Worm (Caenorhabditis elegans) whole organism, L4/young adult: ENCODE results near the gene wrt-2.
A peak's percentile ranks its signal among the peaks of the same experiment; 100 is the strongest.

Source experiments
- W03F9.2 ChIP-seq: fragments of 150-350 bp; optimal IDR thresholded peaks from 2 replicates; lab custom pipeline; 2014; ENCODE audit warnings: missing biosample characterization, missing genetic modification characterization
- dao-5 ChIP-seq: sonication (generic microtip); optimal IDR thresholded peaks from 2 replicates; lab custom pipeline; 2016; ENCODE audit warnings: missing genotype, missing genetic modification characterization, moderate library complexity, missing compliant biosample characterization
- him-1 ChIP-seq: sonication (generic microtip); optimal IDR thresholded peaks from 2 replicates; lab custom pipeline; 2016; ENCODE audit warnings: missing genotype, missing genetic modification reagents, missing genetic modification characterization, missing compliant biosample characterization

wrt-2 gene

DNA sequence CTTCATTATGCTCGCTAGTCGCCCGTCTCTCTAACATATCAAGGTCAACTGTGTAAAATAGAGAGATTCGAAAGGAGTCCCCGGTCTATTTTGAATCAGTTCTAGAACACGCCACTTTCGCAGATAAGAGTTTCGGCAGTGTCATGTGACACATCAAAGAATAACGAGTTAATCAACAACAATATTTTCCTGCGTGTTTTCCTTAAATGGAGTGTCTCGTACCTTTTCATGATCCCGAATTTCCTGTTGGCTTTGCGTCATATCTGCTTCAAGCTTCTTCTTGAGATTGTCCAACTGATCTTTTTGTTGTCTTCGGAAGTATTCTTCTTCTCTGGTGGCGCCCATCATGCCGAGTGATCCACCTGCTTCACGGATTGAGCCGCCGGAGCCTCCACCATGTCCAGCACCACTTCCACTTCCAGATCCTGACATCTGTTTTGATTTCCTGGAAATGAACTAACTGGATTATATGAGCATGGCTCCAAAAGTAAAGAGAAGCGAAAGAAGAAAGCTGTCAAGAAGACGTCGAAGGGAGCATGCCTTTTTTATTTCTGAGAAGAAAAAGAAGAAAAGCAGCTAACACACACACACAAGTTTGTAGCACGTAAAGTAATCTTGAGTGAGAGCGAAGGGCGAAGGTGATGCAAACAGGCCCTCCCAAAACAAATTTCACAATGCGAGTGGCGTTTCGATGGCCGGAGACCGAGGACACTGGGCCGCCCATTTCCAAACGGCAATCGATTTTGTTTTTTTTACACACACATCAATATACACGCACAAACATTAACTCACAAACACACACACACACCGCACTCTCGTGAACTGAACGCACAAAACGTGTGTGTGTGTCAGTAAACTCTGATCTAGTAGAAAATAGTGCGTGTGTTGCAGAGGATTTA lies 21.2 kb upstream of the wrt-2 start:
- TF ChIP-seq dao-5 (tag; lab: Kevin White, UChicago) (no peak), him-1 (tag; lab: Kevin White, UChicago) (no peak), W03F9.2 (tag; lab: Kevin White, UChicago) (peak; percentile 26)

DNA sequence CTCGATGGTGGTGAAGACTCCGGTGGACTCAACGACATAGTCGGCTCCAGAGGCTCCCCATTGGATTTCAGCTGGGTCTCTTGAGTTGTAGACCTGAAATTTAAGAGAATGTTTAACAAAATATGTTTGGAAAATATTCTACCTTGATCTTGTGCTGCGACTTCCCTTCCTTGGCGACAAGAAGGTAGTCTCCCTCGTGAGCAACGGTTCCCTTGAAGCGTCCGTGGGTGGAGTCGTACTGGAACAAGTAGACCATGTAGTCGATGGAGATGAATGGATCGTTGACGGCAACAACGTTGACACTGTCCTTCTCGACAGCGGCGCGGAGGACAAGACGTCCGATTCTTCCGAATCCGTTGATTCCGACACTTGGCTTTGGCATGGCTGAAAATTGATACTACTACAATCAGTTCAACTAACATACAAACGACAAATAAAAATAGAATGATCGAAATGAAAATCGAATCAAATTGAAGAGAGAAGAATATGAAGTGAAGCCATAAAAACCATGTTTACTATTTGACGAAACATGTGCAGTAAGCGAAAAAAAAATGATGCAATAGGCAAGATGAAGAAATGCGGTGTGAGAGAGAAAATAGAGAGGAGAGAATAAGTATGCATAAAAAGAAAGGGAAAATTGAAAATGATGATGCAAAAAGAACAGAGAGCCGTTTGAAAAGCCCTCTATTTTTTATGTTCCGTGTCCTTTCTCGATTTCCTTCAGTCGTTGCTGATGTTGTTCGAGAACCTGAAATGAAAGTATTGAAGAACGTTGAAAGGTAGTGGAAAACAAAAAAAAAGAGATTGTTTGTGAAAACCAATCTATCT lies 20.4 kb upstream of the wrt-2 start, which contains the start of gene gpd-2:
Gene gpd-2, minus strand, starts transcription at position 384 of the 828 bp plus-strand sequence.
- TF ChIP-seq him-1 (tag; lab: Kevin White, UChicago): no peak
- TF ChIP-seq dao-5 (tag; lab: Kevin White, UChicago): no peak
- no peak for TF ChIP-seq W03F9.2 (tag; lab: Kevin White, UChicago)

DNA sequence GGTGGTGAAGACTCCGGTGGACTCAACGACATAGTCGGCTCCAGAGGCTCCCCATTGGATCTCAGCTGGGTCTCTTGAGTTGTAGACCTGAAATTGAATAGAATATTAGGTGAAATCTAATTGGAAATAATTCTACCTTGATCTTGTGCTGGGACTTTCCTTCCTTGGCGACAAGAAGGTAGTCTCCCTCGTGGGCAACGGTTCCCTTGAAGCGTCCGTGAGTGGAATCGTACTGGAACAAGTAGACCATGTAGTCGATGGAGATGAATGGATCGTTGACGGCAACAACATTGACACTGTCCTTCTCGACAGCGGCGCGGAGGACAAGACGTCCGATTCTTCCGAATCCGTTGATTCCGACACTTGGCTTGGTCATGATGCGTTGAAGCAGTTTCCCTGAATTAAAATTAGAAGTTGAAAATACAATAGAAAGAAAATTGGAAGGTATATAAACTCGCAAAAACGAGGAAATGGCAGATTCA lies 18.8 kb upstream of the wrt-2 start, which contains the start of gene gpd-3:
Gene gpd-3, minus strand, starts transcription at position 396 of the 482 bp plus-strand sequence.
- TF ChIP-seq W03F9.2 (tag; lab: Kevin White, UChicago): no peak
- TF ChIP-seq him-1 (tag; lab: Kevin White, UChicago): no peak
- no peak for TF ChIP-seq dao-5 (tag; lab: Kevin White, UChicago)

DNA sequence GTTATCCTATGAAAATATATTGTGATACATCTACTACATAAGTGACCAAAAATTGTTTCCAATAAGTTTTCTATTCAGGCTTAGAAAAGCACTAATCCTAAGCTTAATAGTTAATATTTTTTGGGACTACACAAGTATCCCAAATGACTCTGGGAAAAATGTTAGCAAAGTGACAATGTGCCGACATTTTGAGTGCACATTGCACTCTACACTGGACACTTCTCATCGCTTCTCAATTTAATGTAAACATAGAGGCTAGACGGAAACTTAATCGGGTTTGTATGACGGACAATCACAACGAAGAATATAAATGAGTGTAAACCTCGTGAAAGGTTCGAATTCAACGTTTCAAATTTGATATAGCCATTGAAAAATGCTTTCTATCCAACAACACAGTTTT lies 17.5 kb upstream of the wrt-2 start:
- TF ChIP-seq W03F9.2 (tag; lab: Kevin White, UChicago) (no peak), dao-5 (tag; lab: Kevin White, UChicago) (no peak), him-1 (tag; lab: Kevin White, UChicago) (no peak)

DNA sequence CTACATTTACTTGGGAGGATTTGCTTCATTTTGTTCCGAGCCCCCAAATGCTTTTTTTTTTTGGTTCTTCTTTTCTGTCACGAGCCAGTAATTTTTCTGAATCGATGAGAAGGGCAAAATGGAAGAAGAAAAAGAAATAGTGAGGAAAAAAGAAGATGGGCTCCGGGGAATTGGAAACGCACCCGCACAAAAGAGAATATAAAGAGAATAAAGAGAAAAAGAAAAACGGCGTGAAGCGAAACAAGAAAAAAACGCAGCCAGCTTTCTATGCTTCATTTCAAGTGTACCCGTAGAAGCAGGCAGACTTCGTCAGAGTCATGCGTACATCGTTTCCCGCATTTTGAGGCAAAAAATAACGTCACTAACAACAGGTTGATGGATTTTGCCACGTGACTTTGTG lies 16.9 kb upstream of the wrt-2 start:
- TF ChIP-seq W03F9.2 (tag; lab: Kevin White, UChicago) (no peak), him-1 (tag; lab: Kevin White, UChicago) (peak; percentile 76), dao-5 (tag; lab: Kevin White, UChicago) (no peak)

- no peak for TF ChIP-seq W03F9.2 (tag; lab: Kevin White, UChicago)
- no peak for TF ChIP-seq him-1 (tag; lab: Kevin White, UChicago)
- TF ChIP-seq dao-5 (tag; lab: Kevin White, UChicago): no peak
Measured at ce11 chrX:3110576-3110975, 16.4 kb upstream of the wrt-2 start, which contains the start of gene gpcp-1. Gene gpcp-1, minus strand, starts transcription at chrX:3110628.

DNA sequence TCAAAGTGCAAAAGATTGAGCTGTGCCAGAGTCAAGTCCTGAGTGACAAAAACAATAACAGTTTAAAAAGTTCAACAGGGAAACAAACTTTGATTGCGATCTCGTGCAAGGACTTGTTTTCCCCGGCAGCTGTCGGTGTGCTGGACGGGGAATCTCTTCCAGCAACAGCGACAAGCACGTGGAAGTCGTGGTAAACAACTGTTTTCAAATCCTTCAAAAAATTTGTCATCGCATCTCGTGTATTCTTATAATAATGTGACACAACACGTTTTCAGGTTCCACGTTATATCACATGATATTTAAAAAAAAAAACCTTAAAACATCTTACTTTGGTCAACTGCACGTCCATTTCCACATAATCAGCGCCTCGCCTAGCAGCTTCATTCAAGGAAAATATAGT lies 14.5 kb upstream of the wrt-2 start:
- no peak for TF ChIP-seq dao-5 (tag; lab: Kevin White, UChicago)
- TF ChIP-seq W03F9.2 (tag; lab: Kevin White, UChicago): no peak
- TF ChIP-seq him-1 (tag; lab: Kevin White, UChicago): no peak

DNA sequence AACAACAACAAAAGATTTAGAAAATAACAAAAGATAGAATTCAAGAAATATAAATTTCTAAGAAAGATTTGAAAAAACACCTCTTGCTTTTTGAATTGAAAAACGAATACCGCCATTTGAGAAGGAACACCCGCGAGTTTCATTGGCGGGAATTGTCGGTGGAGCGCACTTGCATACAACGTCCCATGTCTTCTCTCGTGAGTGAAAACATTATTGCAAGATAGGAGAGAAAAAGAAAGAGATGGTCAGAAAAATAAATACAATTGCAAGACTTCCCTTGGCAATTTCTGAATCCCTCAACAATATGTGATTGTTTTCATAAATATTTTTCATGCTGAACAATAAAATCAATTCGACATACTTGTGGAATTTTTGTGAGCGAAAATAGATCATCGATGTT lies 12.0 kb upstream of the wrt-2 start, which contains the start of gene K10B3.5:
Gene K10B3.5, minus strand, starts transcription at position 343 of the 400 bp plus-strand sequence.
- TF ChIP-seq him-1 (tag; lab: Kevin White, UChicago) (peak; percentile 41), W03F9.2 (tag; lab: Kevin White, UChicago) (peak; percentile 56), dao-5 (tag; lab: Kevin White, UChicago) (no peak)

DNA sequence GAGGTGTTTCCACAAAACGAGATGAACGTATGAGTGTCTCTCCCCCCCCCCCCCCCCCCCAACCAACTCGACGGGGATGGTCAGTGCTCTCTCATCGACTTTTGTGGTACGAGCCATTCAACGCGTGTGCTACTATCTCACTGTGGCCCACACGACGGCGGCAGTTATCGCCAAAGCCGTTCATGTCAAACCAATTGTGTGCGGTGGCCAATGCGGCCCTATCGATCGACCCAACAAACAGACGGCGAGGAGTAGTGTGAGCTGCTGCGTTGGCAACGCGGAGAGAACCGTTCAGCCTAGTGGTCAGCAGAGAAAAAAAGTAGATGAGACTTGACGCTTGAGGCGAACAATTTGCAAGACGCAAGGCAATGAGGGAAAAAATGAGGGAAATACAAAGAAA lies 8.7 kb upstream of the wrt-2 start:
- TF ChIP-seq him-1 (tag; lab: Kevin White, UChicago) (no peak), dao-5 (tag; lab: Kevin White, UChicago) (no peak), W03F9.2 (tag; lab: Kevin White, UChicago) (no peak)

DNA sequence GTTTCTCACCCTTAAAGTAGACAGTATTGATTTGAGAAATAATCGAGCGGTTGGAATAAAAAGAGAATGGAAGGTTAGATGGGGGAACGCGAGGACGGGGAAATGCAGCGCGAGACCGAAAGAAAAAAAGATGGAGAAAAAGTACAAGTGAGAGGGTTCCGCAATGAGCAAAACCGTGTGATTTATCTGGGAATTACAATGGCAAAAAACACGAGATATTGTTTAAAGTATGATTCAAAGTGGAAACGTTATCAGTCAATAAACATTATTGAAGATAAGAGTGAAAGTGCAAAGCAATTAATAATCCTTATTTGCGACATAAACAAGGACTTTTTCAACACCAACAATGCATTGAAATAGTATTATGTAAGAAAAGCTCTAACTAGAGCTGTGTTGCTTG lies 8.0 kb upstream of the wrt-2 start, which contains the start of gene ztf-13:
Gene ztf-13, minus strand, starts transcription at position 11 of the 400 bp plus-strand sequence.
- no peak for TF ChIP-seq W03F9.2 (tag; lab: Kevin White, UChicago)
- TF ChIP-seq dao-5 (tag; lab: Kevin White, UChicago): no peak
- no peak for TF ChIP-seq him-1 (tag; lab: Kevin White, UChicago)

DNA sequence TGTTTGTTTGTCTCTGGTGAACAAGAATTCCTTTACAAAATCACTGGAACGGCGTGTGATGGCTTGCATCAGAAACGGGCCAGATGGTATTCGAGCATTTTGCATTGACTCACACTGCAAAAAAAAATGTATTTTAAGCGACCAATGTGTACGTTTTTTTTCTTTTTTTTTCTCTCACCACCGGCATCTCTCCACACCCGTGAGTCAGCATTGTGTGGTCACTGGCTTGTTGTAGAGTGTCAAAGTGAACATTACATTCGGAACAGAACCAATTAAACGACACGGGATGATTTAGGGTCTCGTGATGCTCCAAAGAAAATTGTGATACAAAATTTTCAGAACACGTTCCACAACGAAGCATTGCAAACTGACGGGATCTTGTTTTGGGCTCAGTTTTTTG lies 7.4 kb upstream of the wrt-2 start:
- no peak for TF ChIP-seq W03F9.2 (tag; lab: Kevin White, UChicago)
- no peak for TF ChIP-seq him-1 (tag; lab: Kevin White, UChicago)
- no peak for TF ChIP-seq dao-5 (tag; lab: Kevin White, UChicago)

DNA sequence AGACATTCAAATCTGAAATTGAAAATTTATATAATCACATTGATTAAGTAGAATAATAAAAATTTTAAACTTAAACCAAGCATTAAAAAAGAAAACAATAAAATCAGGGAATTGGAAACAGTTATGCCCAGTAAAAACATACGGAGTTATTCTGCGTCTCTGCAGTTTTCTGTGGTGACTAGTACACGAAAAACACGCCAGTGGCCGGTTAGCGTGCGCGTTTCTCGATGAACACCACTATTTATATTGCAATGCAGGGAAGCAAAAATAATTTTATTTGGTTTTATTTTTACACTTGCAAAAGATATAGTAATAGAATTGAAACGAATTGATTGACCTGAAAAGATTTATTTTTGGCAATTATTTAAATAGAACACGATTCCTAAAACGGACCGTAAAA lies 5.7 kb upstream of the wrt-2 start, which contains the start of gene sec-3:
Gene sec-3, minus strand, starts transcription at position 21 of the 400 bp plus-strand sequence.
- TF ChIP-seq dao-5 (tag; lab: Kevin White, UChicago): no peak
- peak; percentile 93 for TF ChIP-seq W03F9.2 (tag; lab: Kevin White, UChicago)
- peak; percentile 80 for TF ChIP-seq him-1 (tag; lab: Kevin White, UChicago)
